Worm (Caenorhabditis elegans): ENCODE measurements around the gene C26B9.5.

ce11 chrX:5355253-5355652 is 26.0 kb downstream of the C26B9.5 start:
- TF ChIP-seq nhr-12 (tag; optimal IDR thresholded peaks at IDR 0.05) (no peak), snpc-4 (tag; optimal IDR thresholded peaks at IDR 0.05) (no peak), ztf-11 (tag; optimal IDR thresholded peaks at IDR 0.05) (no peak)
